Fruit fly (Drosophila melanogaster) whole organism, pupa: ENCODE results near the gene CG14434.

Experiments used
- CG13204 ChIP-seq: fragments of 200-800 bp; sonication (Bioruptor generic); optimal IDR thresholded peaks from 2 replicates; lab custom pipeline; 2018; ENCODE audit warnings: missing biosample characterization, mild to moderate bottlenecking, missing genetic modification characterization, moderate library complexity
- CG14655 ChIP-seq: fragments of 200-800 bp; sonication (Bioruptor generic); optimal IDR thresholded peaks from 3 replicates; lab custom pipeline; 2017; ENCODE audit warnings: mild to moderate bottlenecking, missing biosample characterization, missing genetic modification reagents, missing genetic modification characterization
- CG15710 ChIP-seq: fragments of 200-800 bp; sonication (Bioruptor generic); optimal IDR thresholded peaks from 2 replicates; lab custom pipeline; 2018; ENCODE audit warnings: missing biosample characterization, mild to moderate bottlenecking, missing genetic modification characterization, moderate library complexity
- CG17806 ChIP-seq: fragments of 200-800 bp; sonication (Bioruptor generic); optimal IDR thresholded peaks from 2 replicates; lab custom pipeline; 2018; ENCODE audit warnings: missing biosample characterization, mild to moderate bottlenecking, missing genetic modification characterization, moderate library complexity
- CG32121 ChIP-seq: fragments of 200-800 bp; sonication (Bioruptor generic); IDR thresholded peaks from 2 replicates; pipeline ENCODE4 v1.3.6; 2022; ENCODE audit warnings: missing biosample characterization, missing genetic modification characterization
- CG34367 ChIP-seq: fragments of 200-800 bp; sonication (Bioruptor generic); optimal IDR thresholded peaks from 2 replicates; lab custom pipeline; 2018; ENCODE audit warnings: missing biosample characterization, mild to moderate bottlenecking, missing genetic modification characterization
- CG4496 ChIP-seq: fragments of 200-800 bp; sonication (Bioruptor generic); IDR thresholded peaks from 3 replicates; pipeline ENCODE4 v1.3.6; 2022; ENCODE audit warnings: missing biosample characterization, missing genetic modification characterization
- D1 ChIP-seq: fragments of 200-800 bp; sonication (Bioruptor generic); optimal IDR thresholded peaks from 2 replicates; lab custom pipeline; 2018; ENCODE audit warnings: missing biosample characterization, mild to moderate bottlenecking, missing genetic modification characterization, moderate library complexity
- Ets98B ChIP-seq: fragments of 200-800 bp; sonication (Bioruptor generic); IDR thresholded peaks from 2 replicates; pipeline ENCODE4 v1.3.6; 2022; ENCODE audit warnings: missing biosample characterization, missing genetic modification characterization
- Pif1A ChIP-seq: fragments of 200-800 bp; sonication (Bioruptor generic); optimal IDR thresholded peaks from 3 replicates; lab custom pipeline; 2016; ENCODE audit warnings: missing biosample characterization, missing genetic modification characterization
- Pif1B ChIP-seq: fragments of 200-800 bp; sonication (Bioruptor generic); optimal IDR thresholded peaks from 3 replicates; lab custom pipeline; 2016; ENCODE audit warnings: missing biosample characterization, missing genetic modification characterization
- fd96Ca ChIP-seq: fragments of 200-800 bp; sonication (Bioruptor generic); IDR thresholded peaks from 3 replicates; pipeline ENCODE4 v1.3.6; 2022; ENCODE audit warnings: missing biosample characterization, missing genetic modification characterization

dm6 chrX:6859245-6859644, 7.7 kb downstream of the CG14434 start:
- TF ChIP-seq Pif1B (GFP tag; lab: Kevin White, UChicago) (no peak), Ets98B (GFP tag; lab: Robert Waterston, UW) (no peak), CG34367 (tag; lab: Kevin White, UChicago) (no peak), fd96Ca (GFP tag; lab: Robert Waterston, UW) (no peak), Pif1A (GFP tag; lab: Kevin White, UChicago) (no peak), CG32121 (GFP tag; lab: Robert Waterston, UW) (no peak), CG14655 (GFP tag; lab: Kevin White, UChicago) (no peak), CG17806 (tag; lab: Kevin White, UChicago) (no peak), CG15710 (no peak), CG4496 (GFP tag; lab: Robert Waterston, UW) (no peak), D1 (tag; lab: Kevin White, UChicago) (no peak), CG13204 (GFP tag; lab: Kevin White, UChicago) (no peak)
